Worm (Caenorhabditis elegans) whole organism, young adult: ENCODE results near the gene clec-246.

Source experiments
- F22D6.2 ChIP-seq: sonication (generic microtip); optimal IDR thresholded peaks from 2 replicates; lab custom pipeline; 2016; ENCODE audit warnings: mild to moderate bottlenecking, missing genetic modification characterization, missing compliant biosample characterization
- K12H6.12 ChIP-seq: fragments of 200-800 bp; sonication (Bioruptor generic); optimal IDR thresholded peaks from 2 replicates; lab custom pipeline; 2018; ENCODE audit warnings: mild to moderate bottlenecking, missing genetic modification characterization, missing compliant biosample characterization
- T26A5.8 ChIP-seq: sonication (generic microtip); optimal IDR thresholded peaks from 2 replicates; lab custom pipeline; 2016; ENCODE audit warnings: missing genetic modification characterization, missing compliant biosample characterization
- Y53F4B.3 ChIP-seq: fragments of 200-800 bp; sonication (Bioruptor generic); IDR thresholded peaks from 2 replicates; pipeline ENCODE4 v1.3.6; 2022; ENCODE audit warnings: missing genetic modification reagents, missing genetic modification characterization, missing compliant biosample characterization
- aptf-3 ChIP-seq: fragments of 200-800 bp; sonication (Bioruptor generic); IDR thresholded peaks from 2 replicates; pipeline ENCODE4 v1.3.6; 2022; ENCODE audit warnings: missing genetic modification characterization, missing compliant biosample characterization
- atf-7 ChIP-seq: sonication (generic microtip); optimal IDR thresholded peaks from 2 replicates; lab custom pipeline; 2017; ENCODE audit warnings: mild to moderate bottlenecking, missing genetic modification characterization, missing compliant biosample characterization
- athp-1 ChIP-seq: sonication (generic microtip); optimal IDR thresholded peaks from 2 replicates; lab custom pipeline; 2017; ENCODE audit warnings: mild to moderate bottlenecking, missing genetic modification characterization, missing compliant biosample characterization
- attf-5 ChIP-seq: fragments of 200-800 bp; sonication (Bioruptor generic); optimal IDR thresholded peaks from 2 replicates; lab custom pipeline; 2018; ENCODE audit warnings: mild to moderate bottlenecking, missing genetic modification characterization, missing compliant biosample characterization
- attf-6 ChIP-seq: fragments of 200-800 bp; sonication (Bioruptor generic); IDR thresholded peaks from 2 replicates; pipeline ENCODE4 v1.3.6; 2022; ENCODE audit warnings: missing genetic modification reagents, missing genetic modification characterization, missing compliant biosample characterization
- bed-2 ChIP-seq: fragments of 200-800 bp; sonication (Bioruptor generic); IDR thresholded peaks from 2 replicates; pipeline ENCODE4 v1.3.6; 2022; ENCODE audit warnings: missing genetic modification reagents, missing genetic modification characterization, missing compliant biosample characterization
- cebp-1 ChIP-seq, 2 experiments: fragments of 200-800 bp in 1 of 2; sonication (Bioruptor generic) in 1 of 2; sonication (generic microtip) in 1 of 2; IDR thresholded peaks in 1 of 2; optimal IDR thresholded peaks in 1 of 2; 2 replicates each; pipeline versions ENCODE4 v1.3.6 to Lab custom; 2017 to 2022; ENCODE audit warnings: missing compliant biosample characterization in 2 of 2, missing genetic modification characterization in 2 of 2, mild to moderate bottlenecking in 1 of 2, missing genetic modification reagents in 1 of 2, moderate library complexity in 1 of 2
- ceh-79 ChIP-seq: sonication (generic microtip); optimal IDR thresholded peaks from 2 replicates; lab custom pipeline; 2017; ENCODE audit warnings: mild to moderate bottlenecking, missing genetic modification characterization, missing compliant biosample characterization
- ceh-91 ChIP-seq: fragments of 200-800 bp; sonication (Bioruptor generic); IDR thresholded peaks from 2 replicates; pipeline ENCODE4 v1.3.6; 2022; ENCODE audit warnings: missing genetic modification reagents, missing genetic modification characterization, missing compliant biosample characterization
- chd-7 ChIP-seq: sonication (generic microtip); optimal IDR thresholded peaks from 2 replicates; lab custom pipeline; 2016; ENCODE audit warnings: mild to moderate bottlenecking, missing genetic modification characterization, moderate library complexity, missing compliant biosample characterization
- dpl-1 ChIP-seq: fragments of 150-350 bp; optimal IDR thresholded peaks from 2 replicates; lab custom pipeline; 2014; ENCODE audit warnings: missing biosample characterization, missing genetic modification reagents, missing genetic modification characterization
- efl-1 ChIP-seq: fragments of 150-350 bp; optimal IDR thresholded peaks from 2 replicates; lab custom pipeline; 2014; ENCODE audit warnings: missing biosample characterization, missing genetic modification reagents, missing genetic modification characterization
- ets-4 ChIP-seq: fragments of 200-800 bp; sonication (Bioruptor generic); optimal IDR thresholded peaks from 2 replicates; lab custom pipeline; 2018; ENCODE audit warnings: mild to moderate bottlenecking, missing genetic modification characterization, missing compliant biosample characterization
- him-1 ChIP-seq: sonication (generic microtip); optimal IDR thresholded peaks from 2 replicates; lab custom pipeline; 2016; ENCODE audit warnings: missing genotype, missing genetic modification reagents, missing genetic modification characterization, missing compliant biosample characterization
- hlh-26 ChIP-seq: fragments of 200-800 bp; sonication (Bioruptor generic); conservative IDR thresholded peaks from 2 replicates; pipeline ENCODE4 v1.3.6; 2022; ENCODE audit warnings: missing genetic modification reagents, missing genetic modification characterization, missing compliant biosample characterization
- let-607 ChIP-seq, 2 experiments: fragments of 200-800 bp in 1 of 2; sonication (Bioruptor generic) in 1 of 2; sonication (generic microtip) in 1 of 2; optimal IDR thresholded peaks; 2 replicates each; lab custom pipeline; 2016 to 2018; ENCODE audit warnings: mild to moderate bottlenecking in 2 of 2, missing compliant biosample characterization in 2 of 2, missing genetic modification characterization in 2 of 2, moderate library complexity in 2 of 2, missing genotype in 1 of 2
- madf-6 ChIP-seq: fragments of 200-800 bp; sonication (Bioruptor generic); IDR thresholded peaks from 2 replicates; pipeline ENCODE4 v1.3.6; 2022; ENCODE audit warnings: missing genetic modification reagents, missing genetic modification characterization, missing compliant biosample characterization
- mes-4 ChIP-seq: sonication (generic microtip); optimal IDR thresholded peaks from 2 replicates; lab custom pipeline; 2016; ENCODE audit warnings: missing genotype, missing genetic modification characterization, missing compliant biosample characterization
- nfya-1 ChIP-seq: sonication (generic microtip); optimal IDR thresholded peaks from 2 replicates; lab custom pipeline; 2017; ENCODE audit warnings: antibody characterized with exemption, missing compliant biosample characterization, missing genetic modification characterization, borderline replicate concordance; ENCODE audit not compliant: insufficient read depth
- nfyb-1 ChIP-seq: fragments of 200-800 bp; sonication (Bioruptor generic); IDR thresholded peaks from 2 replicates; pipeline ENCODE4 v1.3.6; 2022; ENCODE audit warnings: missing genetic modification reagents, missing genetic modification characterization, missing compliant biosample characterization
- nhr-179 ChIP-seq: sonication (generic microtip); optimal IDR thresholded peaks from 2 replicates; lab custom pipeline; 2016; ENCODE audit warnings: mild to moderate bottlenecking, missing genetic modification characterization, missing compliant biosample characterization
- nhr-27 ChIP-seq: fragments of 200-800 bp; sonication (Bioruptor generic); optimal IDR thresholded peaks from 2 replicates; lab custom pipeline; 2018; ENCODE audit warnings: mild to moderate bottlenecking, missing genetic modification characterization, moderate library complexity, missing compliant biosample characterization
- nhr-90 ChIP-seq: sonication (generic microtip); optimal IDR thresholded peaks from 2 replicates; lab custom pipeline; 2016; ENCODE audit warnings: missing genotype, mild to moderate bottlenecking, missing genetic modification characterization, missing compliant biosample characterization
- rec-8 ChIP-seq, 2 experiments: sonication (generic microtip); optimal IDR thresholded peaks; 2 replicates each; lab custom pipeline; 2016; ENCODE audit warnings: mild to moderate bottlenecking in 2 of 2, missing genetic modification characterization in 2 of 2, missing genetic modification reagents in 2 of 2, missing genotype in 2 of 2, missing biosample characterization in 1 of 2, missing compliant biosample characterization in 1 of 2, moderate library complexity in 1 of 2
- snpc-4 ChIP-seq, 5 experiments: fragments of 150-350 bp in 1 of 5; sonication (generic microtip) in 4 of 5; optimal IDR thresholded peaks; 2 replicates each; lab custom pipeline; 2014 to 2018; ENCODE audit warnings: missing genetic modification characterization in 5 of 5, missing biosample characterization in 3 of 5, antibody characterized with exemption in 2 of 5, mild to moderate bottlenecking in 2 of 5, missing compliant biosample characterization in 2 of 5, missing genotype in 2 of 5, moderate library complexity in 2 of 5, missing genetic modification reagents in 1 of 5
- tbp1 ChIP-seq: fragments of 200-800 bp; sonication (Bioruptor generic); optimal IDR thresholded peaks from 2 replicates; lab custom pipeline; 2018; ENCODE audit warnings: mild to moderate bottlenecking, missing genetic modification characterization, missing compliant biosample characterization
- tbx-9 ChIP-seq: sonication (generic microtip); optimal IDR thresholded peaks from 2 replicates; lab custom pipeline; 2016; ENCODE audit warnings: borderline replicate concordance, missing genetic modification characterization, inconsistent platforms, missing compliant biosample characterization
- tlf-1 ChIP-seq: fragments of 200-800 bp; sonication (Bioruptor generic); optimal IDR thresholded peaks from 2 replicates; lab custom pipeline; 2018; ENCODE audit warnings: mild to moderate bottlenecking, missing genetic modification characterization, missing compliant biosample characterization
- unc-130 ChIP-seq: sonication (generic microtip); optimal IDR thresholded peaks from 2 replicates; lab custom pipeline; 2016; ENCODE audit warnings: missing genetic modification reagents, missing genetic modification characterization, missing compliant biosample characterization
- unc-62 ChIP-seq: fragments of 150-350 bp; optimal IDR thresholded peaks from 2 replicates; lab custom pipeline; 2014; ENCODE audit warnings: missing biosample characterization, missing genetic modification reagents, missing genetic modification characterization
- xnd-1 ChIP-seq: sonication (generic microtip); optimal IDR thresholded peaks from 2 replicates; lab custom pipeline; 2016; ENCODE audit warnings: missing genotype, missing genetic modification reagents, missing genetic modification characterization, missing compliant biosample characterization
- ztf-18 ChIP-seq: sonication (generic microtip); optimal IDR thresholded peaks from 2 replicates; lab custom pipeline; 2016; ENCODE audit warnings: missing genotype, mild to moderate bottlenecking, missing genetic modification characterization, missing compliant biosample characterization
- ztf-22 ChIP-seq: fragments of 200-800 bp; sonication (Bioruptor generic); optimal IDR thresholded peaks from 2 replicates; lab custom pipeline; 2018; ENCODE audit warnings: mild to moderate bottlenecking, missing genetic modification characterization, moderate library complexity, missing compliant biosample characterization
- ztf-28 ChIP-seq: fragments of 200-800 bp; sonication (Bioruptor generic); IDR thresholded peaks from 2 replicates; pipeline ENCODE4 v1.3.6; 2022; ENCODE audit warnings: missing genetic modification reagents, missing genetic modification characterization, missing compliant biosample characterization

clec-246 gene

ce11 chrV:18189181-18189580, at the start of gene clec-246:
Gene clec-246 (plus strand): TSS chrV:18189481.
- TF ChIP-seq K12H6.12 (tag; lab: Kevin White, UChicago) (no peak), ceh-91 (no peak), hlh-26 (GFP tag; lab: Robert Waterston, UW) (no peak), rec-8 (tag; optimal IDR thresholded peaks at IDR 0.05; lab: Kevin White, UChicago) (no peak), snpc-4 (GFP tag; optimal IDR thresholded peaks at IDR 0.05; lab: Kevin White, UChicago) (no peak), snpc-4 (tag; optimal IDR thresholded peaks at IDR 0.05; lab: Kevin White, UChicago) (no peak), efl-1 (GFP tag; lab: Kevin White, UChicago) (no peak), dpl-1 (GFP tag; lab: Kevin White, UChicago) (no peak), nfya-1 (tag; lab: Kevin White, UChicago) (no peak), bed-2 (GFP tag; lab: Robert Waterston, UW) (no peak), nhr-90 (tag; lab: Kevin White, UChicago) (no peak), madf-6 (GFP tag; lab: Robert Waterston, UW) (no peak)
- TF ChIP-seq, all 124 proteins: peak for 0

- TF ChIP-seq let-607 (tag; optimal IDR thresholded peaks at IDR 0.05; lab: Kevin White, UChicago) (no peak), nfya-1 (tag; lab: Kevin White, UChicago) (no peak), K12H6.12 (tag; lab: Kevin White, UChicago) (no peak), ets-4 (GFP tag; lab: Kevin White, UChicago) (no peak), attf-6 (GFP tag; lab: Robert Waterston, UW) (no peak), athp-1 (tag; lab: Kevin White, UChicago) (no peak), ztf-28 (no peak), Y53F4B.3 (no peak)
Observed at ce11 chrV:18141161-18141560, 48.1 kb upstream of the clec-246 start, which contains the start of gene Y37H2A.11. Gene Y37H2A.11 (plus strand): TSS chrV:18141461.

ce11 chrV:18142549-18142948, 46.7 kb upstream of the clec-246 start, which contains the start of gene Y37H2A.13:
Gene Y37H2A.13 (plus strand): TSS chrV:18142849.
- TF ChIP-seq attf-5 (GFP tag; lab: Kevin White, UChicago) (no peak), F22D6.2 (tag; lab: Kevin White, UChicago) (no peak), him-1 (tag; lab: Kevin White, UChicago) (no peak), aptf-3 (GFP tag; lab: Robert Waterston, UW) (no peak), ceh-79 (tag; lab: Kevin White, UChicago) (no peak), nhr-27 (tag; lab: Kevin White, UChicago) (no peak), xnd-1 (tag; lab: Kevin White, UChicago) (no peak), chd-7 (tag; lab: Kevin White, UChicago) (no peak), nfyb-1 (GFP tag; lab: Robert Waterston, UW) (no peak), K12H6.12 (tag; lab: Kevin White, UChicago) (no peak)

DNA sequence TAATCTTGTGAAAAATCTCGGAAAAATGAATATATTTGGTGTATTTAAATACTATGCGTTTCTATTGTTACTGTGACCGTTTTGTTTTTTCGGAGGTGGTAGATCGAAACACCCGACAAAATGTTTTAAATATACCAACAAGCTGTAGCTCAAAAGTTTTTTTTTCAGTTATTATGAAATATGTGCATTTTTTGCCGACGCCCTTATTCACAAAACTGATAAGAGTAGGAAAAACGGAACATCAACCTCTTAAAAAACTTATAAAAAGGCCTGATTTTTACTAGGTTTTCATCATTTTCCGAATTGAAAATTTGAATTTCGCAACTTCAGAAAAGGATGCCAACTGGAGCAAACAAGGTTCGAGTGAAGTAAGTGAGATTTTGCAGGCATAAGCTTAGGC, 45.8 kb upstream of the clec-246 start, which contains the start of gene Y37H2A.14:
Gene Y37H2A.14, plus strand, starts transcription at position 301 of the 400 bp plus-strand sequence.
- TF ChIP-seq cebp-1 (GFP tag; IDR thresholded peaks at IDR 0.05; lab: Robert Waterston, UW) (no peak), cebp-1 (tag; optimal IDR thresholded peaks at IDR 0.05; lab: Kevin White, UChicago) (peak; percentile 77), unc-62 (GFP tag; lab: Kevin White, UChicago) (no peak)
- TF ChIP-seq, all 124 proteins: peak for 1

DNA sequence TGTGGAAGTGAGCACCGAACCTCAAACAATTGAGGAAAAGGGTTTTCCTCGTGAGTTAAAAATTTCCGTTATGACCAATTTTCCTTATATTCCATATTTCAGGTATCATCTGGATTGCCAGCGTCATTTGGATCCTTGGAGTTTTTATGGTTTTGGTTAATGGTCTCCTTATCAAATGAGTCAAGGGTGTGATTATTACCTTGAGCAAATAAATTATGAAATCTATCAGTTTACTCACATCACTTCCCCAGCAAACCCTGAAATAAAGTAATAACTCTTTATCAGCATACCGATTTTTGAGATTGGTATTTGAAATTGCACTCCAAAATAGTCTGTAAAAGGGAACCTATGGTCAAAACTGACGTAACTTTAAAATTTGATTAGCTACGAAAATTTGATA, 44.8 kb upstream of the clec-246 start:
- no peak for TF ChIP-seq snpc-4 (GFP tag; optimal IDR thresholded peaks at IDR 0.05; lab: Kevin White, UChicago)
- TF ChIP-seq snpc-4 (tag; optimal IDR thresholded peaks at IDR 0.05; lab: Kevin White, UChicago): no peak
- TF ChIP-seq tbx-9 (tag; lab: Kevin White, UChicago): no peak
- TF ChIP-seq unc-130 (GFP tag; lab: Kevin White, UChicago): no peak
- TF ChIP-seq tlf-1 (GFP tag; lab: Kevin White, UChicago): no peak
- TF ChIP-seq tbp1 (GFP tag; lab: Kevin White, UChicago): no peak
- no peak for TF ChIP-seq mes-4 (tag; lab: Kevin White, UChicago)
- no peak for TF ChIP-seq atf-7 (tag; lab: Kevin White, UChicago)
- no peak for TF ChIP-seq nhr-27 (tag; lab: Kevin White, UChicago)
- no peak for TF ChIP-seq him-1 (tag; lab: Kevin White, UChicago)
- TF ChIP-seq attf-6 (GFP tag; lab: Robert Waterston, UW): no peak
- TF ChIP-seq chd-7 (tag; lab: Kevin White, UChicago): no peak
- no peak for TF ChIP-seq nhr-179 (tag; lab: Kevin White, UChicago)
- TF ChIP-seq ztf-18 (tag; lab: Kevin White, UChicago): no peak
- no peak for TF ChIP-seq T26A5.8 (tag; lab: Kevin White, UChicago)
- no peak for TF ChIP-seq ztf-22
